Worm (Caenorhabditis elegans): Measurements from ENCODE around the gene F38E9.1.

The F38E9.1 gene

ce11 chrX:16470758-16471157 lies at the start of gene F38E9.1:
Gene F38E9.1 (plus strand): TSS chrX:16471058.
- TF ChIP-seq ceh-34 (tag; optimal IDR thresholded peaks at IDR 0.05) (no peak), C38D4.7 (GFP tag; optimal IDR thresholded peaks at IDR 0.05) (no peak), odd-2 (tag; optimal IDR thresholded peaks at IDR 0.05) (no peak), ref-2 (tag; optimal IDR thresholded peaks at IDR 0.05) (no peak), tbx-7 (tag; optimal IDR thresholded peaks at IDR 0.05) (no peak), K09A11.1 (tag; optimal IDR thresholded peaks at IDR 0.05; ENCODE audit: insufficient read depth) (no peak), ceh-30 (tag; optimal IDR thresholded peaks at IDR 0.05) (no peak), ceh-48 (tag; optimal IDR thresholded peaks at IDR 0.05) (no peak), ceh-9 (tag; optimal IDR thresholded peaks at IDR 0.05) (no peak)

- TF ChIP-seq ceh-2 (tag; optimal IDR thresholded peaks at IDR 0.05) (no peak), ztf-16 (tag; optimal IDR thresholded peaks at IDR 0.05) (no peak), C08G9.2 (tag; optimal IDR thresholded peaks at IDR 0.05) (no peak), sdc-2 (tag; optimal IDR thresholded peaks at IDR 0.05) (no peak), sox-4 (tag; optimal IDR thresholded peaks at IDR 0.05) (no peak), ceh-34 (tag; optimal IDR thresholded peaks at IDR 0.05) (no peak), unc-86 (tag; optimal IDR thresholded peaks at IDR 0.05) (no peak), F13H6.1 (tag; optimal IDR thresholded peaks at IDR 0.05) (no peak), unc-42 (tag; optimal IDR thresholded peaks at IDR 0.05) (no peak), dmd-4 (tag; optimal IDR thresholded peaks at IDR 0.05; ENCODE audit: borderline replicate concordance) (no peak), elt-2 (tag; optimal IDR thresholded peaks at IDR 0.05) (no peak), lin-11 (tag; optimal IDR thresholded peaks at IDR 0.05) (no peak), tbx-7 (tag; optimal IDR thresholded peaks at IDR 0.05) (no peak), che-1 (tag; optimal IDR thresholded peaks at IDR 0.05) (no peak)
Measured at ce11 chrX:16432143-16432542, 38.7 kb upstream of the F38E9.1 start, which contains the start of gene F38E9.6. Gene F38E9.6 (plus strand): TSS chrX:16432443.

ce11 chrX:16440949-16441348 lies 29.9 kb upstream of the F38E9.1 start:
- TF ChIP-seq K09A11.1 (tag; optimal IDR thresholded peaks at IDR 0.05; ENCODE audit: insufficient read depth): no peak
- TF ChIP-seq che-1 (tag; optimal IDR thresholded peaks at IDR 0.05): no peak
- TF ChIP-seq ceh-9 (tag; optimal IDR thresholded peaks at IDR 0.05): no peak
- TF ChIP-seq sox-4 (tag; optimal IDR thresholded peaks at IDR 0.05): no peak
- TF ChIP-seq tbx-7 (tag; optimal IDR thresholded peaks at IDR 0.05): no peak
- no peak for TF ChIP-seq ceh-31 (tag; optimal IDR thresholded peaks at IDR 0.05)
- TF ChIP-seq ceh-19 (GFP tag; optimal IDR thresholded peaks at IDR 0.05): no peak
- TF ChIP-seq lin-11 (tag; optimal IDR thresholded peaks at IDR 0.05): no peak
- no peak for TF ChIP-seq ttx-3 (tag; optimal IDR thresholded peaks at IDR 0.05)
- TF ChIP-seq ref-2 (tag; optimal IDR thresholded peaks at IDR 0.05): no peak
- no peak for TF ChIP-seq ceh-34 (tag; optimal IDR thresholded peaks at IDR 0.05)
- no peak for TF ChIP-seq madf-2 (tag; optimal IDR thresholded peaks at IDR 0.05)

ce11 chrX:16443657-16444056 lies 27.2 kb upstream of the F38E9.1 start:
- TF ChIP-seq ref-2 (tag; optimal IDR thresholded peaks at IDR 0.05): no peak
- no peak for TF ChIP-seq pqm-1 (tag; optimal IDR thresholded peaks at IDR 0.05)
- no peak for TF ChIP-seq hlh-30 (tag; optimal IDR thresholded peaks at IDR 0.05; ENCODE audit: insufficient read depth)
- TF ChIP-seq F13H6.1 (tag; optimal IDR thresholded peaks at IDR 0.05): no peak
- no peak for TF ChIP-seq odd-2 (tag; optimal IDR thresholded peaks at IDR 0.05)
- no peak for TF ChIP-seq ama-1 (optimal IDR thresholded peaks at IDR 0.05)
- TF ChIP-seq elt-4 (tag; optimal IDR thresholded peaks at IDR 0.05): no peak
- no peak for TF ChIP-seq pros-1 (tag; optimal IDR thresholded peaks at IDR 0.05)
- TF ChIP-seq ceh-45 (GFP tag; IDR thresholded peaks at IDR 0.05): no peak
- TF ChIP-seq elt-2 (tag; optimal IDR thresholded peaks at IDR 0.05): no peak
- no peak for TF ChIP-seq unc-55 (GFP tag; optimal IDR thresholded peaks at IDR 0.05)
- TF ChIP-seq nhr-11 (tag; optimal IDR thresholded peaks at IDR 0.05): no peak
- no peak for TF ChIP-seq tbx-2 (tag; optimal IDR thresholded peaks at IDR 0.05)
- no peak for TF ChIP-seq pha-4 (tag; optimal IDR thresholded peaks at IDR 0.05)
- no peak for TF ChIP-seq fkh-6 (tag; optimal IDR thresholded peaks at IDR 0.05)
- TF ChIP-seq unc-42 (tag; optimal IDR thresholded peaks at IDR 0.05): no peak
- TF ChIP-seq ztf-16 (tag; optimal IDR thresholded peaks at IDR 0.05): no peak
- TF ChIP-seq dve-1 (tag; optimal IDR thresholded peaks at IDR 0.05): no peak
- TF ChIP-seq che-1 (tag; optimal IDR thresholded peaks at IDR 0.05): no peak
- TF ChIP-seq ceh-48 (tag; optimal IDR thresholded peaks at IDR 0.05): no peak
